Fruit fly (Drosophila melanogaster): Measurements from ENCODE around the gene CG46335.

DNA sequence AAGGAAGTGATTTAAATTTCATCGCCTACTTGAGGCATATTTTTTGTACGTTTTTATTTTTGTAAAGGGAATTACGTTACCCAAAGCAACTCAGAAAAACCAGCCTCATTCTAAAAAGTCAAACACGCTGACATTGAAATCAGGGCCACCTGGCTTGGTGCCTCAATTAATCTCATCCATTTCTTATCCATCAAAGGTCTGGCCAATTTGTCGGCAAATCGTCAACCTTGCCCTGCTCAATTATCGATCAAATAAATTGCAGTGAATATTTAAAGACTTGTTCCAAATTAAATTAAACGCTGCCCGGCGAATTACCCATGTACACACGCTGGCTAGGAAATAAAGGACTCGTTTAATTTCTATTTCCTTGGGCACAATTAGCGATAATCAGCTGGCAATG lies 37.7 kb downstream of the CG46335 start, which contains the start of gene CG3330:
- TF ChIP-seq esn (GFP tag; optimal IDR thresholded peaks at IDR 0.05) (no peak), CG6792 (GFP tag; optimal IDR thresholded peaks at IDR 0.05) (no peak), CG10631 (GFP tag; optimal IDR thresholded peaks at IDR 0.05) (no peak), Hr4 (GFP tag; optimal IDR thresholded peaks at IDR 0.05) (no peak), Ets96B (tag; optimal IDR thresholded peaks at IDR 0.05) (no peak), lz (GFP tag; optimal IDR thresholded peaks at IDR 0.05) (no peak), CG32006 (GFP tag; optimal IDR thresholded peaks at IDR 0.05) (no peak), dsx (GFP tag; optimal IDR thresholded peaks at IDR 0.05; ENCODE audit: poor library complexity, severe bottlenecking) (no peak), CG9139 (GFP tag; optimal IDR thresholded peaks at IDR 0.05) (no peak)

All from whole organism, prepupa.